Fruit fly (Drosophila melanogaster): ENCODE data around the gene TyrR.

TyrR gene

DNA sequence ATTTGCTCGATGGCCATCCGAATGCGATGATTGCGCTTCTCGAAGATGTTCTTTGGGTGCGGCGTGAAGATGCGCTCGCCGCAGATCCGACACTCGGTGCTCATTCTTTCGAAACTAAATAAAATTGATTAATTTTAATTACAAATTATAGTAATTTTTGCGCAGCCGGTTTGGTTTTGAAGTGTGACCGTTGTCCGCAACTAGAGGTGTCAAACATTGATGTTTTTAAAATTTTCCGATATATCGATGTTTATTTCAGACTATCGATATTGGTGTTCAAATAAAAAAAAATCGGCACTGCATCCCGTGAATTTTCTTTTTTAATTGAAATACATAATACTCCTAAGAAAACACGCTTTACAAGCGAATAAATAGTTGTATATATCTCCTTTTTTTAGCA is 46.0 kb upstream of the TyrR start, which contains the start of gene Odj (continued):
- TF ChIP-seq oc (tag; optimal IDR thresholded peaks at IDR 0.05) (no peak), CG11560 (tag; IDR thresholded peaks at IDR 0.05) (no peak), dimm (GFP tag; IDR thresholded peaks at IDR 0.05) (no peak), Nf-YC (tag; optimal IDR thresholded peaks at IDR 0.05) (peak; percentile 17), CG4854 (GFP tag; optimal IDR thresholded peaks at IDR 0.05) (no peak), CG14667 (GFP tag; IDR thresholded peaks at IDR 0.05) (no peak), CG2116 (GFP tag; optimal IDR thresholded peaks at IDR 0.05) (peak; percentile 81), lmd (GFP tag; IDR thresholded peaks at IDR 0.05) (no peak), lbe (GFP tag; optimal IDR thresholded peaks at IDR 0.05) (peak; percentile 63), CG4707 (GFP tag; optimal IDR thresholded peaks at IDR 0.05) (no peak), ash1 (GFP tag; optimal IDR thresholded peaks at IDR 0.05) (no peak), dysf (GFP tag; IDR thresholded peaks at IDR 0.05) (no peak), CG16863 (GFP tag; optimal IDR thresholded peaks at IDR 0.05) (no peak), gt (GFP tag; IDR thresholded peaks at IDR 0.05) (no peak), Trl (optimal IDR thresholded peaks at IDR 0.05) (no peak), Trl (GFP tag; optimal IDR thresholded peaks at IDR 0.05) (no peak), CG9215 (GFP tag; IDR thresholded peaks at IDR 0.05) (no peak), tap (tag; optimal IDR thresholded peaks at IDR 0.05) (no peak), Opbp (GFP tag; IDR thresholded peaks at IDR 0.05; ENCODE audit: partially characterized antibody) (peak; percentile 93), Hey (tag; optimal IDR thresholded peaks at IDR 0.05) (no peak), CG31365 (tag; optimal IDR thresholded peaks at IDR 0.05) (no peak), CG17568 (GFP tag; optimal IDR thresholded peaks at IDR 0.05) (no peak), Atf-2 (GFP tag; optimal IDR thresholded peaks at IDR 0.05) (no peak), p53 (GFP tag; optimal IDR thresholded peaks at IDR 0.05) (no peak), MESR4 (GFP tag; optimal IDR thresholded peaks at IDR 0.05) (peak; percentile 57), CG8089 (GFP tag; optimal IDR thresholded peaks at IDR 0.05) (no peak), kay (GFP tag; optimal IDR thresholded peaks at IDR 0.05) (no peak), Jarid2 (GFP tag; optimal IDR thresholded peaks at IDR 0.05) (no peak), pzg (GFP tag; optimal IDR thresholded peaks at IDR 0.05) (peak; percentile 72), CG2199 (GFP tag; IDR thresholded peaks at IDR 0.05) (no peak), Hr39 (optimal IDR thresholded peaks at IDR 0.05) (no peak), yki (optimal IDR thresholded peaks at IDR 0.05) (no peak), ftz-f1 (GFP tag; optimal IDR thresholded peaks at IDR 0.05) (no peak), lov (optimal IDR thresholded peaks at IDR 0.05) (no peak), lov (GFP tag; IDR thresholded peaks at IDR 0.05) (no peak), Lim3 (GFP tag; IDR thresholded peaks at IDR 0.05) (no peak), da (GFP tag; optimal IDR thresholded peaks at IDR 0.05) (no peak), emc (GFP tag; optimal IDR thresholded peaks at IDR 0.05) (no peak), jumu (GFP tag; optimal IDR thresholded peaks at IDR 0.05) (no peak), Dip2 (GFP tag; IDR thresholded peaks at IDR 0.05) (no peak), CG5245 (GFP tag; optimal IDR thresholded peaks at IDR 0.05) (no peak), HLH4C (GFP tag; IDR thresholded peaks at IDR 0.05; ENCODE audit: partially characterized antibody) (peak; percentile 88), Dref (GFP tag; IDR thresholded peaks at IDR 0.05) (peak; percentile 89), lola (GFP tag; optimal IDR thresholded peaks at IDR 0.05) (no peak), Adf1 (GFP tag; IDR thresholded peaks at IDR 0.05) (no peak), CG12071 (GFP tag; optimal IDR thresholded peaks at IDR 0.05) (no peak), psq (GFP tag; optimal IDR thresholded peaks at IDR 0.05) (no peak), Mes4 (GFP tag; optimal IDR thresholded peaks at IDR 0.05) (no peak), CG2712 (tag; optimal IDR thresholded peaks at IDR 0.05) (peak; percentile 47), schlank (tag; optimal IDR thresholded peaks at IDR 0.05) (no peak), hth (optimal IDR thresholded peaks at IDR 0.05) (no peak), Aef1 (GFP tag; IDR thresholded peaks at IDR 0.05) (no peak), fd3F (GFP tag; optimal IDR thresholded peaks at IDR 0.05) (no peak), CoRest (tag; optimal IDR thresholded peaks at IDR 0.05) (peak; percentile 5)

Measured in whole organism, embryonic.